Fruit fly (Drosophila melanogaster) whole organism, embryonic: ENCODE measurements around the gene PIG-C.
A peak's percentile ranks its signal among the peaks of the same experiment; 100 is the strongest.

ENCODE experiments used
- ATbp ChIP-seq: fragments of 200-800 bp; sonication (Bioruptor generic); optimal IDR thresholded peaks from 2 replicates; lab custom pipeline; 2017; ENCODE audit warnings: missing biosample characterization, mild to moderate bottlenecking, missing genetic modification characterization, missing genetic modification reagents
- Asciz ChIP-seq: fragments of 200-800 bp; sonication (Bioruptor generic); optimal IDR thresholded peaks from 2 replicates; lab custom pipeline; 2017; ENCODE audit warnings: missing biosample characterization, mild to moderate bottlenecking, missing genetic modification characterization, missing genetic modification reagents
- Atf3 ChIP-seq: fragments of 200-800 bp; sonication (Bioruptor generic); optimal IDR thresholded peaks from 3 replicates; lab custom pipeline; 2016; ENCODE audit warnings: missing biosample characterization, missing genetic modification characterization
- Awh ChIP-seq: fragments of 200-800 bp; sonication (Bioruptor generic); IDR thresholded peaks from 2 replicates; pipeline ENCODE4, ENCODE4 v1.3.6; 2022; ENCODE audit warnings: missing biosample characterization, missing genetic modification characterization
- B-H2 ChIP-seq: fragments of 200-800 bp; sonication (Bioruptor generic); optimal IDR thresholded peaks from 2 replicates; lab custom pipeline; 2018; ENCODE audit warnings: missing biosample characterization, mild to moderate bottlenecking, missing genetic modification characterization
- C15 ChIP-seq: fragments of 200-800 bp; sonication (Bioruptor generic); IDR thresholded peaks from 3 replicates; pipeline ENCODE4 v1.3.6; 2022; ENCODE audit warnings: missing biosample characterization, missing genetic modification characterization
- CG11695 ChIP-seq: fragments of 200-800 bp; sonication (Bioruptor generic); IDR thresholded peaks from 3 replicates; pipeline ENCODE4 v1.3.6; 2022; ENCODE audit warnings: missing biosample characterization, missing genetic modification characterization
- CG12299 ChIP-seq: fragments of 200-800 bp; sonication (Bioruptor generic); optimal IDR thresholded peaks from 2 replicates; lab custom pipeline; 2018; ENCODE audit warnings: missing biosample characterization, mild to moderate bottlenecking, missing genetic modification characterization
- CG15269 ChIP-seq: fragments of 200-800 bp; sonication (Bioruptor generic); optimal IDR thresholded peaks from 2 replicates; lab custom pipeline; 2018; ENCODE audit warnings: missing biosample characterization, mild to moderate bottlenecking, missing genetic modification characterization, moderate library complexity
- CG1529 ChIP-seq: fragments of 200-800 bp; sonication (Bioruptor generic); optimal IDR thresholded peaks from 3 replicates; lab custom pipeline; 2018; ENCODE audit warnings: missing biosample characterization, missing genetic modification characterization
- CG15514 ChIP-seq: fragments of 200-800 bp; sonication (Bioruptor generic); optimal IDR thresholded peaks from 3 replicates; lab custom pipeline; 2017; ENCODE audit warnings: missing biosample characterization, missing genetic modification characterization, mild to moderate bottlenecking, moderate library complexity, missing genetic modification reagents
- CG1602 ChIP-seq: fragments of 200-800 bp; sonication (Bioruptor generic); optimal IDR thresholded peaks from 3 replicates; lab custom pipeline; 2016; ENCODE audit warnings: missing biosample characterization, missing genetic modification characterization
- CG1603 ChIP-seq: fragments of 200-800 bp; sonication (Bioruptor generic); optimal IDR thresholded peaks from 2 replicates; lab custom pipeline; 2019; ENCODE audit warnings: missing biosample characterization, mild to moderate bottlenecking, missing genetic modification characterization, moderate library complexity
- CG31365 ChIP-seq: fragments of 200-800 bp; sonication (Bioruptor generic); optimal IDR thresholded peaks from 2 replicates; lab custom pipeline; 2018; ENCODE audit warnings: missing biosample characterization, mild to moderate bottlenecking, missing genetic modification characterization
- CG32772 ChIP-seq: fragments of 200-800 bp; sonication (Bioruptor generic); IDR thresholded peaks from 2 replicates; pipeline ENCODE4 v1.3.6; 2022; ENCODE audit warnings: missing biosample characterization, missing genetic modification characterization
- CG4328 ChIP-seq: fragments of 200-800 bp; sonication (Bioruptor generic); optimal IDR thresholded peaks from 3 replicates; lab custom pipeline; 2017; ENCODE audit warnings: missing biosample characterization, missing genetic modification reagents, missing genetic modification characterization
- CG4617 ChIP-seq: fragments of 200-800 bp; sonication (Bioruptor generic); optimal IDR thresholded peaks from 3 replicates; lab custom pipeline; 2016; ENCODE audit warnings: missing biosample characterization, missing genetic modification characterization, borderline replicate concordance
- CG6813 ChIP-seq: fragments of 200-800 bp; sonication (Bioruptor generic); optimal IDR thresholded peaks from 2 replicates; lab custom pipeline; 2017; ENCODE audit warnings: missing biosample characterization, missing genetic modification characterization, mild to moderate bottlenecking, moderate library complexity, missing genetic modification reagents
- CG7786 ChIP-seq: fragments of 200-800 bp; sonication (Bioruptor generic); optimal IDR thresholded peaks from 2 replicates; lab custom pipeline; 2016; ENCODE audit warnings: missing biosample characterization, missing genetic modification characterization
- CG7987 ChIP-seq: fragments of 200-800 bp; sonication (Bioruptor generic); optimal IDR thresholded peaks from 2 replicates; lab custom pipeline; 2018; ENCODE audit warnings: missing biosample characterization, mild to moderate bottlenecking, missing genetic modification characterization, moderate library complexity
- CG8388 ChIP-seq: fragments of 200-800 bp; sonication (Bioruptor generic); optimal IDR thresholded peaks from 2 replicates; lab custom pipeline; 2019; ENCODE audit warnings: missing biosample characterization, mild to moderate bottlenecking, missing genetic modification characterization, moderate library complexity
- CG9609 ChIP-seq: fragments of 200-800 bp; sonication (Bioruptor generic); optimal IDR thresholded peaks from 3 replicates; lab custom pipeline; 2016; ENCODE audit warnings: missing biosample characterization, missing genetic modification characterization
- Dad ChIP-seq: fragments of 200-800 bp; sonication (Bioruptor generic); optimal IDR thresholded peaks from 3 replicates; lab custom pipeline; 2016; ENCODE audit warnings: missing biosample characterization, missing genetic modification characterization
- ERR ChIP-seq: fragments of 200-800 bp; sonication (Bioruptor generic); optimal IDR thresholded peaks from 2 replicates; lab custom pipeline; 2016; ENCODE audit warnings: missing biosample characterization, missing genetic modification characterization
- HLHmδ ChIP-seq: fragments of 200-800 bp; sonication (Bioruptor generic); optimal IDR thresholded peaks from 2 replicates; lab custom pipeline; 2018; ENCODE audit warnings: missing biosample characterization, mild to moderate bottlenecking, missing genetic modification characterization, moderate library complexity
- Hmr ChIP-seq: fragments of 200-800 bp; sonication (Bioruptor generic); optimal IDR thresholded peaks from 3 replicates; lab custom pipeline; 2017; ENCODE audit warnings: mild to moderate bottlenecking, missing biosample characterization, missing genetic modification reagents, missing genetic modification characterization
- Lim3 ChIP-seq: fragments of 200-800 bp; sonication (Bioruptor generic); IDR thresholded peaks from 2 replicates; pipeline ENCODE4 v1.3.6; 2022; ENCODE audit warnings: missing biosample characterization, missing genetic modification characterization
- Mad ChIP-seq: fragments of 200-800 bp; sonication (Bioruptor generic); optimal IDR thresholded peaks from 2 replicates; lab custom pipeline; 2016; ENCODE audit warnings: missing biosample characterization, missing genetic modification characterization
- Mes4 ChIP-seq: fragments of 200-800 bp; sonication (Bioruptor generic); optimal IDR thresholded peaks from 2 replicates; lab custom pipeline; 2016; ENCODE audit warnings: missing biosample characterization, missing genetic modification characterization
- Oli ChIP-seq: fragments of 200-800 bp; sonication (Bioruptor generic); optimal IDR thresholded peaks from 2 replicates; lab custom pipeline; 2018; ENCODE audit warnings: missing biosample characterization, mild to moderate bottlenecking, missing genetic modification characterization, moderate library complexity
- YL-1 ChIP-seq: fragments of 200-800 bp; sonication (Bioruptor generic); optimal IDR thresholded peaks from 3 replicates; lab custom pipeline; 2017; ENCODE audit warnings: missing biosample characterization, mild to moderate bottlenecking, missing genetic modification characterization
- amos ChIP-seq: fragments of 200-800 bp; sonication (Bioruptor generic); IDR thresholded peaks from 2 replicates; pipeline ENCODE4 v1.3.6; 2022; ENCODE audit warnings: missing biosample characterization, missing genetic modification characterization; ENCODE audit not compliant: partially characterized antibody
- cg ChIP-seq: fragments of 200-800 bp; sonication (Bioruptor generic); optimal IDR thresholded peaks from 3 replicates; lab custom pipeline; 2019; ENCODE audit warnings: missing biosample characterization, mild to moderate bottlenecking, missing genetic modification characterization, moderate library complexity
- chn ChIP-seq: fragments of 200-800 bp; sonication (Bioruptor generic); optimal IDR thresholded peaks from 2 replicates; lab custom pipeline; 2016; ENCODE audit warnings: missing biosample characterization, missing genetic modification characterization
- fd3F ChIP-seq: fragments of 200-800 bp; sonication (Bioruptor generic); optimal IDR thresholded peaks from 2 replicates; lab custom pipeline; 2018; ENCODE audit warnings: missing biosample characterization, mild to moderate bottlenecking, missing genetic modification characterization, moderate library complexity
- grau ChIP-seq: fragments of 200-800 bp; optimal IDR thresholded peaks from 3 replicates; lab custom pipeline; 2019; ENCODE audit warnings: missing biosample characterization, mild to moderate bottlenecking, missing genetic modification characterization, moderate library complexity
- hbn ChIP-seq: fragments of 200-800 bp; sonication (Bioruptor generic); IDR thresholded peaks from 2 replicates; pipeline ENCODE4 v1.3.6; 2022; ENCODE audit warnings: missing biosample characterization, missing genetic modification characterization; ENCODE audit not compliant: partially characterized antibody
- her ChIP-seq: fragments of 200-800 bp; sonication (Bioruptor generic); optimal IDR thresholded peaks from 2 replicates; lab custom pipeline; 2016; ENCODE audit warnings: missing biosample characterization, missing genetic modification characterization
- hkb ChIP-seq, 2 experiments: fragments of 200-800 bp in 1 of 2; fragments of >200 bp in 1 of 2; sonication (Bioruptor generic) in 1 of 2; IDR thresholded peaks in 1 of 2; optimal IDR thresholded peaks in 1 of 2; 2 replicates each; pipeline versions ENCODE4 v1.3.6 to Lab custom; 2017 to 2022; ENCODE audit warnings: missing biosample characterization in 1 of 2, missing genetic modification characterization in 1 of 2
- insv ChIP-seq, 2 experiments: fragments of 200-800 bp; sonication (Bioruptor generic); optimal IDR thresholded peaks; 3 replicates each; lab custom pipeline; 2016 to 2018; ENCODE audit warnings: missing biosample characterization in 2 of 2, missing genetic modification characterization in 2 of 2
- mld ChIP-seq: fragments of 200-800 bp; sonication (Bioruptor generic); IDR thresholded peaks from 3 replicates; pipeline ENCODE4 v1.3.6; 2022; ENCODE audit warnings: missing biosample characterization, missing genetic modification characterization; ENCODE audit not compliant: partially characterized antibody
- nau ChIP-seq: fragments of 200-800 bp; sonication (Bioruptor generic); optimal IDR thresholded peaks from 3 replicates; lab custom pipeline; 2017; ENCODE audit warnings: missing biosample characterization, mild to moderate bottlenecking, missing genetic modification characterization, missing genetic modification reagents
- nom ChIP-seq: fragments of 200-800 bp; sonication (Bioruptor generic); optimal IDR thresholded peaks from 2 replicates; lab custom pipeline; 2017; ENCODE audit warnings: missing biosample characterization, missing genetic modification characterization, mild to moderate bottlenecking, moderate library complexity, missing genetic modification reagents
- pho ChIP-seq: fragments of 200-800 bp; sonication (Bioruptor generic); optimal IDR thresholded peaks from 2 replicates; lab custom pipeline; 2016; ENCODE audit warnings: missing biosample characterization, missing genetic modification characterization
- pros ChIP-seq: fragments of 200-800 bp; sonication (Bioruptor generic); optimal IDR thresholded peaks from 3 replicates; lab custom pipeline; 2019; ENCODE audit warnings: missing biosample characterization, mild to moderate bottlenecking, missing genetic modification characterization, moderate library complexity
- repo ChIP-seq: fragments of 200-800 bp; sonication (Bioruptor generic); optimal IDR thresholded peaks from 2 replicates; lab custom pipeline; 2016; ENCODE audit warnings: missing biosample characterization, missing genetic modification characterization
- sob ChIP-seq: fragments of 200-800 bp; sonication (Bioruptor generic); IDR thresholded peaks from 2 replicates; pipeline ENCODE4 v1.3.6; 2022; ENCODE audit warnings: missing biosample characterization, missing genetic modification characterization
- trh ChIP-seq: fragments of 200-800 bp; sonication (Bioruptor generic); optimal IDR thresholded peaks from 2 replicates; lab custom pipeline; 2016; ENCODE audit warnings: missing biosample characterization, missing genetic modification characterization
- unpg ChIP-seq: fragments of 200-800 bp; sonication (Bioruptor generic); optimal IDR thresholded peaks from 3 replicates; lab custom pipeline; 2018; ENCODE audit warnings: missing biosample characterization, mild to moderate bottlenecking, missing genetic modification characterization, moderate library complexity
- z ChIP-seq: fragments of 200-800 bp; sonication (Bioruptor generic); IDR thresholded peaks from 3 replicates; pipeline ENCODE4 v1.3.6; 2022; ENCODE audit warnings: missing biosample characterization, missing genetic modification characterization

The PIG-C gene

dm6 chr3L:3305430-3305829 is 13.6 kb downstream of the PIG-C start (continued):
- TF ChIP-seq nau (GFP tag; lab: Kevin White, UChicago) (peak; percentile 63), Hmr (GFP tag; lab: Kevin White, UChicago) (peak; percentile 52), CG7987 (GFP tag; lab: Kevin White, UChicago) (peak; percentile 67), trh (GFP tag; lab: Kevin White, UChicago) (peak; percentile 45), Dad (no peak), ATbp (GFP tag; lab: Kevin White, UChicago) (peak; percentile 76), CG32772 (no peak), grau (peak; percentile 25), CG1603 (peak; percentile 70), CG4617 (GFP tag; lab: Kevin White, UChicago) (no peak), CG1602 (GFP tag; lab: Kevin White, UChicago) (no peak), chn (GFP tag; lab: Kevin White, UChicago) (no peak), unpg (GFP tag; lab: Kevin White, UChicago) (peak; percentile 37), cg (no peak), her (no peak), amos (GFP tag; lab: Robert Waterston, UW) (no peak), CG1529 (GFP tag; lab: Kevin White, UChicago) (peak; percentile 31), CG6813 (GFP tag; lab: Kevin White, UChicago) (peak; percentile 67), HLHmδ (GFP tag; lab: Kevin White, UChicago) (no peak), CG9609 (GFP tag; lab: Kevin White, UChicago) (no peak), insv (GFP tag; optimal IDR thresholded peaks at IDR 0.05; lab: Kevin White, UChicago) (no peak), CG31365 (tag; lab: Kevin White, UChicago) (no peak), hbn (GFP tag; lab: Robert Waterston, UW) (no peak), Asciz (no peak), fd3F (GFP tag; lab: Kevin White, UChicago) (peak; percentile 42), mld (GFP tag; lab: Robert Waterston, UW) (no peak), B-H2 (no peak), z (GFP tag; lab: Robert Waterston, UW) (peak; percentile 58; the same call in 2 of the 3 replicates), Mad (GFP tag; lab: Kevin White, UChicago) (no peak), Lim3 (no peak), Mes4 (peak; percentile 52), sob (peak; percentile 22; the same call in 1 of the 2 replicates), CG8388 (GFP tag; lab: Kevin White, UChicago) (no peak), pho (GFP tag; lab: Kevin White, UChicago) (peak; percentile 30), nom (GFP tag; lab: Kevin White, UChicago) (no peak), pros (GFP tag; lab: Kevin White, UChicago) (no peak), CG15514 (GFP tag; lab: Kevin White, UChicago) (peak; percentile 41), Atf3 (no peak), hkb (optimal IDR thresholded peaks at IDR 0.05; lab: Kevin White, UChicago) (no peak), hkb (GFP tag; IDR thresholded peaks at IDR 0.05; lab: Robert Waterston, UW) (no peak), YL-1 (GFP tag; lab: Kevin White, UChicago) (no peak), CG15269 (tag; lab: Kevin White, UChicago) (peak; percentile 6), C15 (no peak), CG4328 (GFP tag; lab: Kevin White, UChicago) (no peak), CG12299 (tag; lab: Kevin White, UChicago) (no peak), Oli (tag; lab: Kevin White, UChicago) (peak; percentile 26), Awh (GFP tag; lab: Robert Waterston, UW) (no peak), repo (GFP tag; lab: Kevin White, UChicago) (peak; percentile 9), CG11695 (GFP tag; lab: Robert Waterston, UW) (0 out of 3 replicates have a peak, but pooled peaks have one; percentile 11), CG7786 (peak; percentile 17), ERR (peak; percentile 6)
